Worm (Caenorhabditis elegans) whole organism, midembryonic: ENCODE data around the gene C14B9.3.

ENCODE experiments used
- cog-1 ChIP-seq: sonication (generic microtip); optimal IDR thresholded peaks from 2 replicates; lab custom pipeline; 2016; ENCODE audit warnings: missing genetic modification characterization, missing compliant biosample characterization
- flt-1 ChIP-seq: fragments of 200-800 bp; sonication (Bioruptor generic); IDR thresholded peaks from 2 replicates; pipeline ENCODE4 v1.3.6; 2022; ENCODE audit warnings: missing genetic modification characterization, missing compliant biosample characterization
- klf-2 ChIP-seq: fragments of 200-800 bp; sonication (Bioruptor generic); conservative IDR thresholded peaks from 2 replicates; pipeline ENCODE4 v1.3.6; 2022; ENCODE audit warnings: missing genetic modification reagents, missing genetic modification characterization, missing compliant biosample characterization
- med-1 ChIP-seq: sonication (generic microtip); optimal IDR thresholded peaks from 2 replicates; lab custom pipeline; 2017; ENCODE audit warnings: missing genetic modification characterization, mild to moderate bottlenecking, missing compliant biosample characterization, antibody characterized with exemption, missing genetic modification reagents; ENCODE audit not compliant: insufficient read depth
- ref-1 ChIP-seq: fragments of 200-800 bp; sonication (Bioruptor generic); conservative IDR thresholded peaks from 2 replicates; pipeline ENCODE4 v1.3.6; 2022; ENCODE audit warnings: missing genetic modification reagents, missing genetic modification characterization, missing compliant biosample characterization
- tab-1 ChIP-seq: fragments of 200-800 bp; sonication (Bioruptor generic); IDR thresholded peaks from 2 replicates; pipeline ENCODE4 v1.3.6; 2022; ENCODE audit warnings: missing genetic modification characterization, missing compliant biosample characterization
- ztf-23 ChIP-seq: fragments of 200-800 bp; sonication (Bioruptor generic); IDR thresholded peaks from 2 replicates; pipeline ENCODE4 v1.3.6; 2022; ENCODE audit warnings: missing genetic modification reagents, missing genetic modification characterization, missing compliant biosample characterization
- ztf-29 ChIP-seq: fragments of 200-800 bp; sonication (Bioruptor generic); IDR thresholded peaks from 2 replicates; pipeline ENCODE4 v1.3.6; 2022; ENCODE audit warnings: missing genetic modification reagents, missing genetic modification characterization, missing compliant biosample characterization

DNA sequence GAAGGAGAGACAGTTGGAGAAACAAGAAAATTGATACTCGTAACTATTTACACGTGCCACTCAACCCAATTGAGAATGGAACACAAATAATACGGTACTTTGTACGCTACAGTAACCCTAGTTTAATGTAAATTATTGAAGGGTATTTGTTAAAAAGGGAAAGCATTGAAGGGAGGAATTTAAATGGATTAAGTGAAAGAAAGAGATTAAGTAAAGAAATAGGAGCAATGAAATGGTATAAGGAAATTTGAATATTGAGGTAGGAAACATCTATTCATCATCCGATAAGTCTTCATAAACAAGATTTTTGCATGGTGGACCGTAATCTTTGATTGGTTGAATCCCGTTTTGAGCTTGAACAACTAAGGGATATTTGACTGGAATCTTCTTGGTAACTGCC lies 2.8 kb downstream of the C14B9.3 start:
- TF ChIP-seq tab-1 (GFP tag; lab: Robert Waterston, UW), result no peak
- TF ChIP-seq cog-1 (tag; lab: Kevin White, UChicago), result no peak
- TF ChIP-seq ztf-23 (GFP tag; lab: Robert Waterston, UW), result no peak
- TF ChIP-seq klf-2, result no peak
- no peak for TF ChIP-seq flt-1
- TF ChIP-seq ref-1 (GFP tag; lab: Robert Waterston, UW), result no peak
- no peak for TF ChIP-seq med-1 (GFP tag; lab: Kevin White, UChicago)
- no peak for TF ChIP-seq ztf-29 (GFP tag; lab: Robert Waterston, UW)
